Fruit fly (Drosophila melanogaster): ENCODE data around the gene Ssl2.
A peak's percentile ranks its signal among the peaks of the same experiment; 100 is the strongest.

Ssl2 gene

dm6 chr3R:29062717-29063206, 30.3 kb upstream of the Ssl2 start, which contains the start of the genes Cul5 and Bicra:
Gene Cul5 (minus strand): TSS chr3R:29062975.
Gene Bicra (plus strand): TSS chr3R:29063040.
- no peak for TF ChIP-seq noc (tag; optimal IDR thresholded peaks at IDR 0.05)

DNA sequence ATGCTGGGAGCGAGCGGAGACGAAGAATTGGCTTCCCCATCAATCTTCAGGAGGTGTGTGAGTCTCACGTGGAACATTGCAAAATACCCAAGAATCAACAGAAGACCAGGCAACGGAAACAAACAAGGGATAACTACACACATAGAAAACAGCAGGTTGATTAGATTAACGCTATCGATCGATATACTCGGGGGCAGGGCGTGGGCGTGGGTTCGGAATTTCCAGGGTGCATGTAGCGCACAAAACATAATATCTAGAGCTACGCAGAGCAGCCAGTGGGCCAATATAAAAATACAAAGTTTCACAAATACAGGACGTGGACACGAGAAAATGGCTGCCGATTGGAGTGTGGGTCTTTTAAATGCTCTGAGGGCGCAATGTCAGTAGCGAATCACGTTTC, 26.9 kb upstream of the Ssl2 start:
- no peak for TF ChIP-seq noc (tag; optimal IDR thresholded peaks at IDR 0.05)

dm6 chr3R:29055710-29056109, 23.3 kb upstream of the Ssl2 start, which contains the start of gene Sirt7:
Gene Sirt7 (plus strand): TSS chr3R:29055927.
- TF ChIP-seq noc (tag; optimal IDR thresholded peaks at IDR 0.05): no peak

DNA sequence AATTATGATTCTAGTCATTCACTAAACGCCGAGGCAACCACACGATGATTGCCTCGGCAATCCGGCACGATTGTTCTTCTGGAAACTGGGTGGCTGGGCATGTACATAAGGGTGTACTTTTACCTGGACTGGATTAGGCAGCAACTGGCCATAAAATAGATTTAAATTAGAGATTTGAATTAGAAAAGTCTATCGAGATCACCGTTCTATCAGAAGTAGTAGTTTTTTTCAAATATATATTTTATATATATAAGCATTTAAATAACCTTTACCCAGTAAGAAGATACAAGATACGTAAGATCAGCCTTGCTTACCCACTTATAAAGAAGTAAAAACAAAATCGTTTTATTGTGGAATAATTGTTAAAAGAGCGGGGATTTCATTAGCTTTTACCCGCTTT, 21.6 kb upstream of the Ssl2 start, which contains the start of gene CG11843:
Gene CG11843 (plus strand): TSS at position 301 of the 400 bp plus-strand sequence.
- no peak for TF ChIP-seq noc (tag; optimal IDR thresholded peaks at IDR 0.05)

DNA sequence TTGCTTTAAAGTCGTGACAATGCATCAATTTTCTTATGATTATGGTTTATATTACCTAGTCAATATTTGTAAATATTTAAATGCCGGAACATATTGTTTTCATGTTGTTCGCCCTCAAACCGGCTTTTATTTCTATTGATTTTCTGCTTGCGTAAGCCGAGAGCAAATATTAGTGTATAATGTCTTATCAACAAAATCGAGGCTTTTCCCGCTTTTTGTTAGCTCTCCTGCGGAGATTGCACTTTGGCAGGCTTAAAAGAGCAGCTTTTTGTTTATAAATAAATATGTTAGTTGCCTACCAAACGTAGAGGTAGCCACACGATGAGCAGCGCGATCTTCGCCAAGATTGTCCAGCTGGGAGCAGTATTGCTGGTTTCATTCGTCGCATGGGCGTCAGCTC, 19.9 kb upstream of the Ssl2 start, which contains the start of gene CG11842:
Gene CG11842 (plus strand): TSS at position 301 of the 400 bp plus-strand sequence.
- no peak for TF ChIP-seq noc (tag; optimal IDR thresholded peaks at IDR 0.05)

DNA sequence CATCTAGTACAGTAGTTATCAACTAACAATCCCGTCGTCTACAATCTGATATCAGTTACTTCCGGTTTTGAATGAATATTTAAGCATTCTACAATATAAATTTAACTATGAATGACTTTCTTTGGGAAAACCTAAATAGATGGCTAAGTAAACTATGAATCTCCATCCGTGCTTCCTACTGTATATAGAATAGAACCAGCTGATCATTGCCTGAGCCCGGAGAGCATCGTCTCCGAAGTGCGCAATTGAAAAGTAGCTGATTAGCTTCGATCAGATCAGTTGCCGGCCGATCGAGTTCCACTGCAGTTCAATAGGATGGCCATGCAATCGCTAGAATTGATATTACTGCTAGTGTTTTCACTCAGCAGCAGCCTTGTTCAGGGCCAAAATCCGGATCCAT, 18.3 kb upstream of the Ssl2 start, which contains the start of gene CG11841:
Gene CG11841 (plus strand): TSS at position 301 of the 400 bp plus-strand sequence.
- TF ChIP-seq noc (tag; optimal IDR thresholded peaks at IDR 0.05): no peak

DNA sequence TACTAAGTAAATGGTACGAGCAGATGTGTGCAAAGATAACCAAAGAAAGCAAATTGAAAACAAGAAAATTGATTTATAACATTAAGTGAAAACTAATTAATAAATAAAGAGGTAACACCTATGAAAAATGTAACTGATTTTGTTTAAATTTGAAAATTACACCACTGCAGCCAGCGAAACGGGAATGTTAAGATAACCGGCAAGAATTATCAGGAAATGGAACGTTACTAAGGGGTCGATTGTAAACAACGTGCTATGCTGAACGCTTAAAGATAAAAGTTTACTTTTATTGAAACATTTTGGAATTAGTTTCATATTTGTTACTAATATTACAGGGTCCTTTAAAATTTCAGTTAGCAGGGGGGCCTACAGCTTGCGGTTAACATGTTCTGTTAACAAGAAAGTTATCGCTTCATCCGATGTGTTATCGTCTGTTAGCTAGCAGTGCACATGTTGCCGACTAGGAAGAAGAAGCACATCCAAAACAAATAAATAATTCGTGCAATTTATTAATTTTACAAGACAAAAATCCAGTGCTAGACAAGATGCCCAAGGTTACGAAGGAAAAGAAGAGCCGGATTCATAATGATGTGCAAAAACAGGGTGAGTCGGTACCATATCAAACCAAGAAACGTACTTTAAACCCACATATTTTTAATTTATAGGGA, 16.7 kb upstream of the Ssl2 start, which contains the start of gene CG11837:
Gene CG11837 (plus strand): TSS at position 439 of the 668 bp plus-strand sequence.
- no peak for TF ChIP-seq noc (tag; optimal IDR thresholded peaks at IDR 0.05)

DNA sequence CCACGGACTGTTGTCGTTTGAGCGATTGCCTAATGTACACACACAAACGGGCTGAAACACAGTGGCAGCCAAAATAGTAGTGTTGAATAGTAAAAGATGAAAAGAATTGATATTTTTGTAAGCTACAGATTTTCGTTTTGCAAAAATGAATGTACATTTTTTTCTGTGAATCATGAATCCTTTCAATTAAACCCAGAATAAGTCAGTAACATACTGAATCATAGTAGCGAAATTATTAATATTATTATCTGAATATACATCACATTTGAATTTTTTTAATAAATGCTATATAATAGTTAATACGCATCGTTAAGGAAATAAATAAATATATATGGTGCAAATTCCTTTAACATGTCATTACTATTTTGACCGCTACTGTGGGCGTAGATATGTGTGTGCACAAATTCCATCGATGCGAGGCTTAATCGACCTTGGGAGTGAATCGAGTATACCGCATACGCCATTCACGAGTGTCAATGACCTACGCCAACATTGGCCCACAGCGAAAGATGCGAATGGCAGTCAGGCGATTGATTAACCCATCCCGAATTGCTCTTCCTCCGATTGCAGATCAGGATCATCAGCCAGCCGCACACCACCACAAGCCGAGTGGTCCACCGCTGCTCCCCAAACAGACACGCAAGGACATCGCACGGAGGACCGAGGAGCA, 8.2 kb upstream of the Ssl2 start:
- TF ChIP-seq noc (tag; optimal IDR thresholded peaks at IDR 0.05): no peak

dm6 chr3R:29039704-29040430, 7.4 kb upstream of the Ssl2 start:
- TF ChIP-seq noc (tag; optimal IDR thresholded peaks at IDR 0.05): no peak

dm6 chr3R:29038960-29039581, 6.6 kb upstream of the Ssl2 start, which contains the start of the genes Slu7 and Pkc98E:
Gene Slu7 (minus strand): TSS chr3R:29039071.
Gene Pkc98E (plus strand): TSS chr3R:29039156.
- peak; percentile 43 for TF ChIP-seq noc (tag; optimal IDR thresholded peaks at IDR 0.05)

dm6 chr3R:29033909-29034629, 1.6 kb upstream of the Ssl2 start, which contains the start of the genes beta4GalNAcTB and Cpsf100:
Gene beta4GalNAcTB (minus strand): TSS chr3R:29034008.
Gene Cpsf100 (plus strand): TSS chr3R:29034573.
- TF ChIP-seq noc (tag; optimal IDR thresholded peaks at IDR 0.05): peak; percentile 78

DNA sequence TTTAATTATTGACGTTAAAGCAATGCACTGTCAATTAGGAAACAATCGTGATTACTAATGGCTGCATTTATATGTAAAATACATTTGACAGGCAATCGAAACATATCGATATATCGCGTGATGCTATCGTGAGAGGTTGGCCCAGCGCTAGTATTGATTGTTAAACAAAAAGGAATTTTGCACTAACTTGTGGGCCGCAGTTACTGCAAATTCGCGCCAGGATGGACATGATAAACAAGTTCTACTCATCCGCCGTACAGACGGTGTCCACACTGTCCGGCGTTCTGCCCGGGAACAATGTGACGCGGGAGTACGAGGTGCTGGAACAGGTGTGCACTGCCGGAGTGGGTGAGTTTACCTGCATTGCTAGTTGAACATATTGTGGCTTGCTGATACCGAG, 5.3 kb downstream of the Ssl2 start, which contains the start of the genes eIF4E6 and CG1951:
Gene eIF4E6 (minus strand): TSS at position 53 of the 400 bp plus-strand sequence.
Gene CG1951 (plus strand): TSS at position 115 of the 400 bp plus-strand sequence.
- TF ChIP-seq noc (tag; optimal IDR thresholded peaks at IDR 0.05): no peak

DNA sequence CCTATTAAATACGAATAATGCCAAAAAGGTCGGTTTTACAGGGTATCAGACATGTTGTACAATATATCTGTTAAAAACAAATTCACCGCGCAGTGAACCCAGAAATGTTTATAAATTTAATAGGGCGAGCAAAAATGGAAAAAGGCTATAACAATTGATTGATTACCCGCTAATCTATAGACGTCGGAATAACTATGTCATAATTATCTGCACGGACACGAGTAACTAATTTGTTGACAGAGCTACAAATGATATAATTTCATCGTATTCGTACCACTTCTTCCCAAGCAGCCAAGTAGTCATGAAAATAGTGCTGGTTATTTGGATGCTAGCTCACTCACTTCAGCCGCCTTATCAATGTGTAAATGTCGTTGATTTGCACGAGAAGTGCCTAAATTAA, 7.8 kb downstream of the Ssl2 start, which contains the start of gene CG14518:
Gene CG14518 (plus strand): TSS at position 301 of the 400 bp plus-strand sequence.
- TF ChIP-seq noc (tag; optimal IDR thresholded peaks at IDR 0.05): no peak

DNA sequence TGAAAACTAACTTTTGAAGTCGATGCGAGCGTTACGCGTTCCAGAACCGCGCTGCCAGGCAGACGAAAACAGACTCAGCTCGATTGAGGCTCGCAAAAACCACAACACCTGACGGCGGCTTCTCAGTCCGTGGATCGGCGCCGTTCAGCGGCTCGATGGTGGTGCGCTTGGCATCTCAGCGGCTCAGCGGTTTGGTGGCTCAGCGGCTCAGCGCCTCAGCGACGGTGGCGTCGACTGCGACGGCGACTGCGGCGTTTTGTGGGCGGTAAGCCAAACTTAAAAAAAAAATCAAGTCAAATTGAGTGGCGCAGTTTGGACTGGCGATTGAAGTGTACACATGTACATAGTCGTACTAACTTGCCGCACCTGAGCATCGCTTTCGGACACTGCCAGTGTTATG, 12.1 kb downstream of the Ssl2 start, which contains the start of gene wat:
Gene wat (minus strand): TSS at position 41 of the 400 bp plus-strand sequence.
- TF ChIP-seq noc (tag; optimal IDR thresholded peaks at IDR 0.05): no peak
